Fruit fly (Drosophila melanogaster) whole organism: ENCODE measurements around the gene Hr83.

Experiments used
- CG8478 ChIP-seq: fragments of >200 bp; optimal IDR thresholded peaks from 2 replicates; lab custom pipeline; 2018; ENCODE audit warnings: inconsistent platforms
- pan ChIP-seq: fragments of >200 bp; optimal IDR thresholded peaks from 2 replicates; lab custom pipeline; 2017
- psq ChIP-seq: fragments of >200 bp; optimal IDR thresholded peaks from 2 replicates; lab custom pipeline; 2017
- usp ChIP-seq: fragments of >200 bp; optimal IDR thresholded peaks from 2 replicates; lab custom pipeline; 2017; ENCODE audit warnings: missing biosample characterization, missing genetic modification characterization, mixed read lengths

DNA sequence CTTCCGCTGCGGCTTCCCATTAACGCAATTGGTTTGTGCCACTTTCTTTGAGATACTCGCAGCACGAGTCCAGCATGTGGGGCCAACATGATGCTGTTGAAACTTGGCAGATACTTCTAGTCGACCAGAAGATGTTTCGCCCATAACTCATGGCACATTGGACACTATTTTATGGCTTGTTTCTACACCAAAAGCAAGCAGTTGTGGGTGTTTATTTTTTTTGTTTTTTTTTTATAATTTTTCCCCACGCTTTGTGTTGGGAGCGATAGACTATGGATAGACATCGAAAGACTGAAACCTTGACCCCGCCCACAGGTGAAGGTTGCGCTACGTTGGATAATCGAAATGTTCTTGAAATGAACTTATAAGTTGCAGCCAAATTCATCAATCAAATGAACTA lies 50.7 kb downstream of the Hr83 start:
- no peak for TF ChIP-seq psq
- no peak for TF ChIP-seq CG8478 (lab: Kevin White, UChicago)
- TF ChIP-seq pan (lab: Kevin White, UChicago) = no peak
- no peak for TF ChIP-seq usp (GFP tag; lab: Kevin White, UChicago)
